Worm (Caenorhabditis elegans): ENCODE data around the gene flp-21.

ce11 chrV:7745903-7746302, 47.3 kb upstream of the flp-21 start:
- TF ChIP-seq flt-1 (GFP tag; IDR thresholded peaks at IDR 0.05) (0 out of 2 replicates have a peak, but pooled peaks have one; percentile 14), tab-1 (GFP tag; IDR thresholded peaks at IDR 0.05) (no peak), med-1 (GFP tag; optimal IDR thresholded peaks at IDR 0.05; ENCODE audit: insufficient read depth) (no peak), T22C8.4 (GFP tag; IDR thresholded peaks at IDR 0.05) (no peak)

Data from whole organism, midembryonic.